Worm (Caenorhabditis elegans) whole organism, young adult: ENCODE data around the gene C11H1.7.

Experiments
- B0019.2 ChIP-seq: fragments of 200-800 bp; sonication (Bioruptor generic); conservative IDR thresholded peaks from 2 replicates; pipeline ENCODE4 v1.3.6; 2022; ENCODE audit warnings: missing genetic modification reagents, missing genetic modification characterization, missing compliant biosample characterization
- C17E4.6 ChIP-seq: fragments of 200-800 bp; sonication (Bioruptor generic); IDR thresholded peaks from 2 replicates; pipeline ENCODE4 v1.3.6; 2022; ENCODE audit warnings: missing genetic modification reagents, missing genetic modification characterization, missing compliant biosample characterization
- F33H1.4 ChIP-seq: fragments of 200-800 bp; sonication (Bioruptor generic); IDR thresholded peaks from 2 replicates; pipeline ENCODE4 v1.3.6; 2022; ENCODE audit warnings: missing genetic modification reagents, missing genetic modification characterization, missing compliant biosample characterization
- T26A5.8 ChIP-seq: sonication (generic microtip); optimal IDR thresholded peaks from 2 replicates; lab custom pipeline; 2016; ENCODE audit warnings: missing genetic modification characterization, missing compliant biosample characterization
- Y53F4B.3 ChIP-seq: fragments of 200-800 bp; sonication (Bioruptor generic); IDR thresholded peaks from 2 replicates; pipeline ENCODE4 v1.3.6; 2022; ENCODE audit warnings: missing genetic modification reagents, missing genetic modification characterization, missing compliant biosample characterization
- Y53G8AR.9 ChIP-seq: fragments of 200-800 bp; sonication (Bioruptor generic); conservative IDR thresholded peaks from 2 replicates; pipeline ENCODE4 v1.3.6; 2022; ENCODE audit warnings: missing genetic modification reagents, missing genetic modification characterization, missing compliant biosample characterization
- Y67H2A.10 ChIP-seq: fragments of 200-800 bp; sonication (Bioruptor generic); conservative IDR thresholded peaks from 2 replicates; pipeline ENCODE4 v1.3.6; 2022; ENCODE audit warnings: missing genetic modification reagents, missing genetic modification characterization, missing compliant biosample characterization
- Y79H2A.3 ChIP-seq: fragments of 200-800 bp; sonication (Bioruptor generic); conservative IDR thresholded peaks from 2 replicates; pipeline ENCODE4 v1.3.6; 2022; ENCODE audit warnings: missing genetic modification reagents, missing genetic modification characterization, missing compliant biosample characterization
- ZK185.1 ChIP-seq: sonication (generic microtip); optimal IDR thresholded peaks from 2 replicates; lab custom pipeline; 2016; ENCODE audit warnings: mild to moderate bottlenecking, missing genetic modification characterization, missing compliant biosample characterization; ENCODE audit not compliant: poor library complexity, severe bottlenecking
- akir-1 ChIP-seq: fragments of 200-800 bp; sonication (Bioruptor generic); optimal IDR thresholded peaks from 2 replicates; lab custom pipeline; 2018; ENCODE audit warnings: mild to moderate bottlenecking, missing genetic modification characterization, moderate library complexity, missing compliant biosample characterization
- ama-1 ChIP-seq, 3 experiments: fragments of 150-350 bp in 1 of 3; sonication (generic microtip) in 2 of 3; optimal IDR thresholded peaks; 2 replicates each; lab custom pipeline; 2014 to 2018; ENCODE audit warnings: missing biosample characterization in 2 of 3, missing genetic modification characterization in 2 of 3, missing genetic modification reagents in 2 of 3
- attf-6 ChIP-seq: fragments of 200-800 bp; sonication (Bioruptor generic); IDR thresholded peaks from 2 replicates; pipeline ENCODE4 v1.3.6; 2022; ENCODE audit warnings: missing genetic modification reagents, missing genetic modification characterization, missing compliant biosample characterization
- cebp-1 ChIP-seq, 2 experiments: fragments of 200-800 bp in 1 of 2; sonication (Bioruptor generic) in 1 of 2; sonication (generic microtip) in 1 of 2; IDR thresholded peaks in 1 of 2; optimal IDR thresholded peaks in 1 of 2; 2 replicates each; pipeline versions ENCODE4 v1.3.6 to Lab custom; 2017 to 2022; ENCODE audit warnings: missing compliant biosample characterization in 2 of 2, missing genetic modification characterization in 2 of 2, mild to moderate bottlenecking in 1 of 2, missing genetic modification reagents in 1 of 2, moderate library complexity in 1 of 2
- ceh-40 ChIP-seq: fragments of 200-800 bp; sonication (Bioruptor generic); IDR thresholded peaks from 2 replicates; pipeline ENCODE4 v1.3.6; 2022; ENCODE audit warnings: missing genetic modification characterization, missing compliant biosample characterization
- ceh-79 ChIP-seq: sonication (generic microtip); optimal IDR thresholded peaks from 2 replicates; lab custom pipeline; 2017; ENCODE audit warnings: mild to moderate bottlenecking, missing genetic modification characterization, missing compliant biosample characterization
- chd-7 ChIP-seq: sonication (generic microtip); optimal IDR thresholded peaks from 2 replicates; lab custom pipeline; 2016; ENCODE audit warnings: mild to moderate bottlenecking, missing genetic modification characterization, moderate library complexity, missing compliant biosample characterization
- egl-44 ChIP-seq: fragments of 200-800 bp; sonication (Bioruptor generic); IDR thresholded peaks from 2 replicates; pipeline ENCODE4 v1.3.6; 2022; ENCODE audit warnings: missing genetic modification reagents, missing genetic modification characterization, missing compliant biosample characterization
- ekl-4 ChIP-seq: fragments of 200-800 bp; sonication (Bioruptor generic); IDR thresholded peaks from 2 replicates; pipeline ENCODE4 v1.3.6; 2022; ENCODE audit warnings: missing genetic modification reagents, missing genetic modification characterization, missing compliant biosample characterization
- hmg-1.2 ChIP-seq: fragments of 200-800 bp; sonication (Bioruptor generic); IDR thresholded peaks from 2 replicates; pipeline ENCODE4 v1.3.6; 2022; ENCODE audit warnings: missing genetic modification reagents, missing genetic modification characterization, missing compliant biosample characterization
- hsf-1 ChIP-seq: fragments of 200-800 bp; sonication (Bioruptor generic); IDR thresholded peaks from 2 replicates; pipeline ENCODE4 v1.3.6; 2022; ENCODE audit warnings: missing genetic modification reagents, missing genetic modification characterization, missing compliant biosample characterization
- lag-1 ChIP-seq: fragments of 200-800 bp; sonication (Bioruptor generic); IDR thresholded peaks from 2 replicates; pipeline ENCODE4 v1.3.6; 2022; ENCODE audit warnings: missing genetic modification reagents, missing genetic modification characterization, missing compliant biosample characterization
- lin-40 ChIP-seq: sonication (generic microtip); optimal IDR thresholded peaks from 2 replicates; lab custom pipeline; 2016; ENCODE audit warnings: missing genetic modification characterization, mild to moderate bottlenecking, missing compliant biosample characterization, missing genotype, missing genetic modification reagents
- mel-28 ChIP-seq: sonication (generic microtip); optimal IDR thresholded peaks from 2 replicates; lab custom pipeline; 2016; ENCODE audit warnings: borderline replicate concordance, mild to moderate bottlenecking, missing genetic modification characterization, missing compliant biosample characterization
- mxl-1 ChIP-seq: sonication (generic microtip); optimal IDR thresholded peaks from 2 replicates; lab custom pipeline; 2016; ENCODE audit warnings: missing genetic modification characterization, missing compliant biosample characterization
- nfyb-1 ChIP-seq: fragments of 200-800 bp; sonication (Bioruptor generic); IDR thresholded peaks from 2 replicates; pipeline ENCODE4 v1.3.6; 2022; ENCODE audit warnings: missing genetic modification reagents, missing genetic modification characterization, missing compliant biosample characterization
- nhr-27 ChIP-seq: fragments of 200-800 bp; sonication (Bioruptor generic); optimal IDR thresholded peaks from 2 replicates; lab custom pipeline; 2018; ENCODE audit warnings: mild to moderate bottlenecking, missing genetic modification characterization, moderate library complexity, missing compliant biosample characterization
- nhr-80 ChIP-seq: sonication (generic microtip); optimal IDR thresholded peaks from 2 replicates; lab custom pipeline; 2016; ENCODE audit warnings: missing genetic modification characterization, missing compliant biosample characterization
- pbrm-1 ChIP-seq: fragments of 200-800 bp; sonication (Bioruptor generic); IDR thresholded peaks from 2 replicates; pipeline ENCODE4 v1.3.6; 2022; ENCODE audit warnings: missing genetic modification reagents, missing genetic modification characterization, missing compliant biosample characterization
- rcor-1 ChIP-seq: fragments of 200-800 bp; sonication (Bioruptor generic); IDR thresholded peaks from 2 replicates; pipeline ENCODE4 v1.3.6; 2022; ENCODE audit warnings: missing genetic modification reagents, missing genetic modification characterization, missing compliant biosample characterization
- rec-8 ChIP-seq, 2 experiments: sonication (generic microtip); optimal IDR thresholded peaks; 2 replicates each; lab custom pipeline; 2016; ENCODE audit warnings: mild to moderate bottlenecking in 2 of 2, missing genetic modification characterization in 2 of 2, missing genetic modification reagents in 2 of 2, missing genotype in 2 of 2, missing biosample characterization in 1 of 2, missing compliant biosample characterization in 1 of 2, moderate library complexity in 1 of 2
- repo-1 ChIP-seq: sonication (generic microtip); optimal IDR thresholded peaks from 2 replicates; lab custom pipeline; 2017; ENCODE audit warnings: mild to moderate bottlenecking, missing genetic modification characterization, missing compliant biosample characterization
- snpc-1.3 ChIP-seq: sonication (generic microtip); optimal IDR thresholded peaks from 2 replicates; lab custom pipeline; 2017; ENCODE audit warnings: missing genetic modification characterization, mild to moderate bottlenecking, missing compliant biosample characterization, antibody characterized with exemption, moderate library complexity, missing genotype, missing genetic modification reagents; ENCODE audit not compliant: insufficient read depth
- snpc-3.4 ChIP-seq: sonication (generic microtip); optimal IDR thresholded peaks from 2 replicates; lab custom pipeline; 2017; ENCODE audit warnings: missing genetic modification characterization, mild to moderate bottlenecking, missing compliant biosample characterization, antibody characterized with exemption, moderate library complexity, missing genotype, missing genetic modification reagents
- tlf-1 ChIP-seq: fragments of 200-800 bp; sonication (Bioruptor generic); optimal IDR thresholded peaks from 2 replicates; lab custom pipeline; 2018; ENCODE audit warnings: mild to moderate bottlenecking, missing genetic modification characterization, missing compliant biosample characterization
- xnd-1 ChIP-seq: sonication (generic microtip); optimal IDR thresholded peaks from 2 replicates; lab custom pipeline; 2016; ENCODE audit warnings: missing genotype, missing genetic modification reagents, missing genetic modification characterization, missing compliant biosample characterization
- zfh-2 ChIP-seq: fragments of 200-800 bp; sonication (Bioruptor generic); conservative IDR thresholded peaks from 2 replicates; pipeline ENCODE4 v1.3.6; 2022; ENCODE audit warnings: missing genetic modification reagents, missing genetic modification characterization, missing compliant biosample characterization
- zim-3 ChIP-seq: sonication (generic microtip); optimal IDR thresholded peaks from 2 replicates; lab custom pipeline; 2017; ENCODE audit warnings: mild to moderate bottlenecking, missing genetic modification characterization, moderate library complexity, missing compliant biosample characterization
- ztf-18 ChIP-seq: sonication (generic microtip); optimal IDR thresholded peaks from 2 replicates; lab custom pipeline; 2016; ENCODE audit warnings: missing genotype, mild to moderate bottlenecking, missing genetic modification characterization, missing compliant biosample characterization
- ztf-25 ChIP-seq: fragments of 200-800 bp; sonication (Bioruptor generic); IDR thresholded peaks from 2 replicates; pipeline ENCODE4 v1.3.6; 2022; ENCODE audit warnings: missing genetic modification reagents, missing genetic modification characterization, missing compliant biosample characterization
- ztf-26 ChIP-seq: sonication (generic microtip); optimal IDR thresholded peaks from 2 replicates; lab custom pipeline; 2017; ENCODE audit warnings: missing genetic modification characterization, missing compliant biosample characterization
- ztf-6 ChIP-seq: fragments of 200-800 bp; sonication (Bioruptor generic); IDR thresholded peaks from 2 replicates; pipeline ENCODE4 v1.3.6; 2022; ENCODE audit warnings: missing genetic modification reagents, missing genetic modification characterization, missing compliant biosample characterization

The C11H1.7 gene

ce11 chrX:14313627-14314026 lies 13.6 kb upstream of the C11H1.7 start, which contains the start of gene prx-1:
TSS of gene prx-1 (plus strand) at chrX:14313927.
- TF ChIP-seq mel-28 (tag; lab: Kevin White, UChicago) (no peak), ztf-26 (tag; lab: Kevin White, UChicago) (no peak), hmg-1.2 (GFP tag; lab: Robert Waterston, UW) (no peak), nhr-80 (tag; lab: Kevin White, UChicago) (peak; percentile 27)
- TF ChIP-seq, all 124 proteins: peak for 1

- TF ChIP-seq lin-40 (tag; lab: Kevin White, UChicago) = no peak
- TF ChIP-seq ZK185.1 = no peak
- no peak for TF ChIP-seq ztf-18
- no peak for TF ChIP-seq cebp-1 (GFP tag; IDR thresholded peaks at IDR 0.05; lab: Robert Waterston, UW)
- no peak for TF ChIP-seq cebp-1 (tag; optimal IDR thresholded peaks at IDR 0.05; lab: Kevin White, UChicago)
- TF ChIP-seq pbrm-1 (GFP tag; lab: Robert Waterston, UW) = no peak
- no peak for TF ChIP-seq tlf-1
- TF ChIP-seq B0019.2 (GFP tag; lab: Robert Waterston, UW) = no peak
- TF ChIP-seq egl-44 (GFP tag; lab: Robert Waterston, UW) = no peak
- TF ChIP-seq Y67H2A.10 (GFP tag; lab: Robert Waterston, UW) = no peak
- no peak for TF ChIP-seq snpc-3.4 (tag; lab: Kevin White, UChicago)
- TF ChIP-seq ceh-40 (GFP tag; lab: Robert Waterston, UW) = no peak
- TF ChIP-seq F33H1.4 (GFP tag; lab: Robert Waterston, UW) = no peak
These were observed 11.1 kb upstream of the C11H1.7 start for ce11 chrX:14316132-14316531.

- TF ChIP-seq ekl-4 = no peak
- no peak for TF ChIP-seq chd-7 (tag; lab: Kevin White, UChicago)
- no peak for TF ChIP-seq mxl-1
- TF ChIP-seq ztf-6 (GFP tag; lab: Robert Waterston, UW) = no peak
- no peak for TF ChIP-seq xnd-1 (tag; lab: Kevin White, UChicago)
- no peak for TF ChIP-seq nhr-27 (tag; lab: Kevin White, UChicago)
- TF ChIP-seq Y67H2A.10 (GFP tag; lab: Robert Waterston, UW) = no peak
- no peak for TF ChIP-seq snpc-1.3
- TF ChIP-seq zfh-2 = no peak
- TF ChIP-seq Y79H2A.3 = no peak
- TF ChIP-seq rec-8 (tag; optimal IDR thresholded peaks at IDR 0.05; lab: Kevin White, UChicago) = no peak
- TF ChIP-seq Y53G8AR.9 = no peak
- TF ChIP-seq ZK185.1 = no peak
These were observed 6.9 kb upstream of the C11H1.7 start, which contains the start of gene C11H1.9 for ce11 chrX:14320298-14320697. TSS of gene C11H1.9 (minus strand) at chrX:14320398.

ce11 chrX:14322793-14323192 lies 4.4 kb upstream of the C11H1.7 start:
- TF ChIP-seq repo-1 (tag; lab: Kevin White, UChicago) = no peak
- TF ChIP-seq ama-1 (optimal IDR thresholded peaks at IDR 0.05; lab: Kevin White, UChicago) = no peak
- TF ChIP-seq ama-1 (GFP tag; optimal IDR thresholded peaks at IDR 0.05; lab: Kevin White, UChicago) = no peak
- no peak for TF ChIP-seq xnd-1 (tag; lab: Kevin White, UChicago)
- no peak for TF ChIP-seq Y53F4B.3
- no peak for TF ChIP-seq akir-1
- TF ChIP-seq tlf-1 = no peak

- no peak for TF ChIP-seq zim-3 (tag; lab: Kevin White, UChicago)
- peak; percentile 96 for TF ChIP-seq snpc-3.4 (tag; lab: Kevin White, UChicago)
- TF ChIP-seq attf-6 (GFP tag; lab: Robert Waterston, UW) = peak; percentile 75
- TF ChIP-seq rec-8 (tag; optimal IDR thresholded peaks at IDR 0.05; lab: Kevin White, UChicago) = peak in 1 of 2 experiments; percentile 35
- no peak for TF ChIP-seq lag-1 (GFP tag; lab: Robert Waterston, UW)
- TF ChIP-seq ceh-79 (tag; lab: Kevin White, UChicago) = no peak
- no peak for TF ChIP-seq nfyb-1 (GFP tag; lab: Robert Waterston, UW)
- TF ChIP-seq egl-44 (GFP tag; lab: Robert Waterston, UW) = no peak
- TF ChIP-seq ztf-25 (GFP tag; lab: Robert Waterston, UW) = no peak
- TF ChIP-seq C17E4.6 (GFP tag; lab: Robert Waterston, UW) = no peak
- TF ChIP-seq hsf-1 (GFP tag; lab: Robert Waterston, UW) = no peak
- TF ChIP-seq snpc-1.3 = peak; percentile 98
- TF ChIP-seq rcor-1 (GFP tag; lab: Robert Waterston, UW) = peak; percentile 41; the same call in 1 of the 2 replicates
- TF ChIP-seq ceh-40 (GFP tag; lab: Robert Waterston, UW) = no peak
- no peak for TF ChIP-seq T26A5.8 (tag; lab: Kevin White, UChicago)
- peak; percentile 42 for TF ChIP-seq pbrm-1 (GFP tag; lab: Robert Waterston, UW)
- peak; percentile 77; the same call in 1 of the 2 replicates for TF ChIP-seq hmg-1.2 (GFP tag; lab: Robert Waterston, UW)
These were observed 2.9 kb upstream of the C11H1.7 start for ce11 chrX:14324289-14324688.
